Fruit fly (Drosophila melanogaster) whole organism, pupa: ENCODE data around the gene CG4025.

Source experiments
- CG10348 ChIP-seq: fragments of 200-800 bp; sonication (Bioruptor generic); IDR thresholded peaks from 2 replicates; pipeline ENCODE4 v1.3.6; 2022; ENCODE audit warnings: missing biosample characterization, missing genetic modification characterization
- CG12605 ChIP-seq: fragments of 200-800 bp; sonication (Bioruptor generic); IDR thresholded peaks from 2 replicates; pipeline ENCODE4 v1.3.6; 2022; ENCODE audit warnings: missing biosample characterization, missing genetic modification characterization
- CG13204 ChIP-seq: fragments of 200-800 bp; sonication (Bioruptor generic); optimal IDR thresholded peaks from 2 replicates; lab custom pipeline; 2018; ENCODE audit warnings: missing biosample characterization, mild to moderate bottlenecking, missing genetic modification characterization, moderate library complexity
- CG32121 ChIP-seq: fragments of 200-800 bp; sonication (Bioruptor generic); IDR thresholded peaks from 2 replicates; pipeline ENCODE4 v1.3.6; 2022; ENCODE audit warnings: missing biosample characterization, missing genetic modification characterization
- CG34367 ChIP-seq: fragments of 200-800 bp; sonication (Bioruptor generic); optimal IDR thresholded peaks from 2 replicates; lab custom pipeline; 2018; ENCODE audit warnings: missing biosample characterization, mild to moderate bottlenecking, missing genetic modification characterization
- CG4496 ChIP-seq: fragments of 200-800 bp; sonication (Bioruptor generic); IDR thresholded peaks from 3 replicates; pipeline ENCODE4 v1.3.6; 2022; ENCODE audit warnings: missing biosample characterization, missing genetic modification characterization
- CG8159 ChIP-seq: fragments of 200-800 bp; sonication (Bioruptor generic); optimal IDR thresholded peaks from 3 replicates; lab custom pipeline; 2018; ENCODE audit warnings: missing biosample characterization, mild to moderate bottlenecking, missing genetic modification characterization, moderate library complexity
- D1 ChIP-seq: fragments of 200-800 bp; sonication (Bioruptor generic); optimal IDR thresholded peaks from 2 replicates; lab custom pipeline; 2018; ENCODE audit warnings: missing biosample characterization, mild to moderate bottlenecking, missing genetic modification characterization, moderate library complexity
- EcR ChIP-seq: fragments of 200-800 bp; sonication (Bioruptor generic); optimal IDR thresholded peaks from 3 replicates; lab custom pipeline; 2019; ENCODE audit warnings: missing biosample characterization, missing genetic modification characterization, mild to moderate bottlenecking, moderate library complexity, missing genetic modification reagents
- Snoo ChIP-seq: fragments of 200-800 bp; sonication (Bioruptor generic); optimal IDR thresholded peaks from 3 replicates; lab custom pipeline; 2017; ENCODE audit warnings: missing biosample characterization, mild to moderate bottlenecking, missing genetic modification characterization, inconsistent platforms
- gl ChIP-seq: fragments of 200-800 bp; sonication (Bioruptor generic); optimal IDR thresholded peaks from 2 replicates; lab custom pipeline; 2018; ENCODE audit warnings: missing biosample characterization, mild to moderate bottlenecking, missing genetic modification characterization

- TF ChIP-seq CG34367 (tag; lab: Kevin White, UChicago): no peak
- no peak for TF ChIP-seq EcR (GFP tag; lab: Kevin White, UChicago)
- TF ChIP-seq CG8159 (tag; lab: Kevin White, UChicago): no peak
- peak; percentile 75 for TF ChIP-seq CG12605 (GFP tag; lab: Robert Waterston, UW)
- peak; percentile 92 for TF ChIP-seq CG4496 (GFP tag; lab: Robert Waterston, UW)
- TF ChIP-seq CG32121 (GFP tag; lab: Robert Waterston, UW): peak; percentile 84
- TF ChIP-seq D1 (tag; lab: Kevin White, UChicago): no peak
- no peak for TF ChIP-seq CG13204 (GFP tag; lab: Kevin White, UChicago)
- TF ChIP-seq Snoo (tag; lab: Kevin White, UChicago): no peak
- TF ChIP-seq CG10348 (GFP tag; lab: Robert Waterston, UW): peak; percentile 59
- no peak for TF ChIP-seq gl
These were observed 10.7 kb downstream of the CG4025 start for dm6 chrX:2087501-2087900.
